Worm (Caenorhabditis elegans) whole organism, L1 larva: ENCODE data around the gene col-106.
A peak's percentile ranks its signal among the peaks of the same experiment; 100 is the strongest.

Source experiments
- C04F5.9 ChIP-seq: sonication (generic microtip); optimal IDR thresholded peaks from 2 replicates; lab custom pipeline; 2016; ENCODE audit warnings: missing genetic modification characterization, missing compliant biosample characterization
- C34B4.2 ChIP-seq: sonication (generic microtip); optimal IDR thresholded peaks from 2 replicates; lab custom pipeline; 2017; ENCODE audit warnings: mild to moderate bottlenecking, missing genetic modification characterization, missing compliant biosample characterization
- F16B12.6 ChIP-seq: fragments of 150-350 bp; optimal IDR thresholded peaks from 2 replicates; lab custom pipeline; 2014; ENCODE audit warnings: missing biosample characterization, missing genetic modification characterization
- Y116A8C.19 ChIP-seq: sonication (generic microtip); optimal IDR thresholded peaks from 2 replicates; lab custom pipeline; 2016; ENCODE audit warnings: missing compliant biosample characterization, missing genetic modification characterization, borderline replicate concordance
- aha-1 ChIP-seq: fragments of 150-350 bp; optimal IDR thresholded peaks from 2 replicates; lab custom pipeline; 2014; ENCODE audit warnings: missing biosample characterization, missing genetic modification characterization
- alr-1 ChIP-seq: fragments of 200-800 bp; sonication (Bioruptor generic); optimal IDR thresholded peaks from 2 replicates; lab custom pipeline; 2018; ENCODE audit warnings: borderline replicate concordance, mild to moderate bottlenecking, missing genetic modification characterization, missing compliant biosample characterization
- ama-1 ChIP-seq: fragments of 150-350 bp; optimal IDR thresholded peaks from 2 replicates; lab custom pipeline; 2014
- blmp-1 ChIP-seq: fragments of 150-350 bp; optimal IDR thresholded peaks from 2 replicates; lab custom pipeline; 2014; ENCODE audit warnings: missing biosample characterization, missing genetic modification characterization
- ceh-82 ChIP-seq, 3 experiments: fragments of 150-350 bp in 1 of 3; sonication (generic microtip) in 2 of 3; optimal IDR thresholded peaks; 2 replicates each; lab custom pipeline; 2014 to 2017; ENCODE audit warnings: missing biosample characterization in 3 of 3, missing genetic modification characterization in 3 of 3
- ceh-88 ChIP-seq: fragments of 200-800 bp; sonication (Bioruptor generic); IDR thresholded peaks from 2 replicates; pipeline ENCODE4 v1.3.6; 2022; ENCODE audit warnings: missing genetic modification characterization, missing compliant biosample characterization
- ces-1 ChIP-seq: fragments of 150-350 bp; optimal IDR thresholded peaks from 2 replicates; lab custom pipeline; 2014; ENCODE audit warnings: missing biosample characterization, missing genetic modification reagents, missing genetic modification characterization
- efl-3 ChIP-seq: fragments of 200-800 bp; sonication (Bioruptor generic); optimal IDR thresholded peaks from 2 replicates; lab custom pipeline; 2018; ENCODE audit warnings: mild to moderate bottlenecking, missing genetic modification characterization, missing compliant biosample characterization
- egl-27 ChIP-seq, 2 experiments: fragments of 150-350 bp in 1 of 2; sonication (generic microtip); optimal IDR thresholded peaks; 3 replicates each; lab custom pipeline; 2017 to 2018; ENCODE audit warnings: missing biosample characterization in 2 of 2, missing genetic modification characterization in 2 of 2, missing genetic modification reagents in 2 of 2
- elt-2 ChIP-seq: sonication (generic microtip); optimal IDR thresholded peaks from 2 replicates; lab custom pipeline; 2016; ENCODE audit warnings: missing genetic modification characterization, mild to moderate bottlenecking, inconsistent platforms, missing compliant biosample characterization, missing genetic modification reagents
- ets-5 ChIP-seq: fragments of 200-800 bp; sonication (Bioruptor generic); IDR thresholded peaks from 2 replicates; pipeline ENCODE4 v1.3.6; 2022; ENCODE audit warnings: missing genetic modification characterization, missing compliant biosample characterization
- fkh-10 ChIP-seq: sonication (generic microtip); optimal IDR thresholded peaks from 2 replicates; lab custom pipeline; 2017; ENCODE audit warnings: missing biosample characterization, missing genetic modification reagents, missing genetic modification characterization
- fkh-4 ChIP-seq: sonication (generic microtip); optimal IDR thresholded peaks from 2 replicates; lab custom pipeline; 2016; ENCODE audit warnings: missing compliant biosample characterization, missing genetic modification characterization, borderline replicate concordance
- fos-1 ChIP-seq: fragments of 150-350 bp; optimal IDR thresholded peaks from 2 replicates; lab custom pipeline; 2014; ENCODE audit warnings: missing biosample characterization, missing genetic modification characterization
- grh-1 ChIP-seq: fragments of 200-800 bp; sonication (Bioruptor generic); IDR thresholded peaks from 2 replicates; pipeline ENCODE4 v1.3.6; 2022; ENCODE audit warnings: missing genetic modification reagents, missing genetic modification characterization, missing compliant biosample characterization
- hlh-17 ChIP-seq: fragments of 200-800 bp; sonication (Bioruptor generic); optimal IDR thresholded peaks from 2 replicates; lab custom pipeline; 2018; ENCODE audit warnings: missing genetic modification characterization, mild to moderate bottlenecking, missing compliant biosample characterization, moderate library complexity, borderline replicate concordance
- irx-1 ChIP-seq: sonication (generic microtip); optimal IDR thresholded peaks from 2 replicates; lab custom pipeline; 2016; ENCODE audit warnings: missing genetic modification characterization, missing compliant biosample characterization
- isw-1 ChIP-seq: fragments of 200-800 bp; sonication (Bioruptor generic); IDR thresholded peaks from 2 replicates; pipeline ENCODE4 v1.3.6; 2022; ENCODE audit warnings: missing genetic modification characterization, missing compliant biosample characterization
- lin-13 ChIP-seq: fragments of 150-350 bp; optimal IDR thresholded peaks from 2 replicates; lab custom pipeline; 2014; ENCODE audit warnings: missing biosample characterization, missing genetic modification reagents, missing genetic modification characterization
- lin-14 ChIP-seq: fragments of 200-800 bp; sonication (Bioruptor generic); optimal IDR thresholded peaks from 2 replicates; lab custom pipeline; 2018; ENCODE audit warnings: mild to moderate bottlenecking, missing genetic modification characterization, moderate library complexity, missing compliant biosample characterization
- lin-39 ChIP-seq: fragments of 150-350 bp; optimal IDR thresholded peaks from 2 replicates; lab custom pipeline; 2014; ENCODE audit warnings: missing biosample characterization, missing genetic modification reagents, missing genetic modification characterization
- lsy-2 ChIP-seq, 2 experiments: fragments of 150-350 bp; optimal IDR thresholded peaks; 2 replicates each; lab custom pipeline; 2014; ENCODE audit warnings: missing biosample characterization in 2 of 2, missing genetic modification characterization in 2 of 2
- mab-9 ChIP-seq: fragments of 200-800 bp; sonication (Bioruptor generic); IDR thresholded peaks from 2 replicates; pipeline ENCODE4 v1.3.6; 2022; ENCODE audit warnings: missing genetic modification reagents, missing genetic modification characterization, missing compliant biosample characterization
- mdl-1 ChIP-seq, 2 experiments: fragments of 150-350 bp; optimal IDR thresholded peaks; 2 replicates each; lab custom pipeline; 2014 to 2017; ENCODE audit warnings: missing biosample characterization in 2 of 2, missing genetic modification characterization in 2 of 2, inconsistent platforms in 1 of 2
- nhr-19 ChIP-seq: fragments of 200-800 bp; sonication (Bioruptor generic); conservative IDR thresholded peaks from 2 replicates; pipeline ENCODE4 v1.3.6; 2022; ENCODE audit warnings: missing genetic modification characterization, missing compliant biosample characterization
- nhr-237 ChIP-seq: fragments of 150-350 bp; optimal IDR thresholded peaks from 2 replicates; lab custom pipeline; 2014; ENCODE audit warnings: missing biosample characterization, missing genetic modification characterization
- nhr-28 ChIP-seq: fragments of 150-350 bp; optimal IDR thresholded peaks from 2 replicates; lab custom pipeline; 2014; ENCODE audit warnings: missing biosample characterization, missing genetic modification characterization
- nhr-71 ChIP-seq: sonication (generic microtip); optimal IDR thresholded peaks from 2 replicates; lab custom pipeline; 2016; ENCODE audit warnings: mild to moderate bottlenecking, missing genetic modification characterization, moderate library complexity, missing compliant biosample characterization
- nhr-77 ChIP-seq: fragments of 150-350 bp; optimal IDR thresholded peaks from 2 replicates; lab custom pipeline; 2014; ENCODE audit warnings: missing biosample characterization, missing genetic modification characterization
- nhr-84 ChIP-seq: sonication (generic microtip); optimal IDR thresholded peaks from 2 replicates; lab custom pipeline; 2017; ENCODE audit warnings: missing biosample characterization, missing genetic modification characterization
- nhr-90 ChIP-seq: sonication (generic microtip); optimal IDR thresholded peaks from 2 replicates; lab custom pipeline; 2016; ENCODE audit warnings: mild to moderate bottlenecking, missing genetic modification characterization, missing compliant biosample characterization; ENCODE audit not compliant: poor library complexity
- pag-3 ChIP-seq: sonication (generic microtip); optimal IDR thresholded peaks from 2 replicates; lab custom pipeline; 2017; ENCODE audit warnings: missing genetic modification characterization, mild to moderate bottlenecking, missing compliant biosample characterization, antibody characterized with exemption, borderline replicate concordance; ENCODE audit not compliant: insufficient read depth
- pax-3 ChIP-seq: fragments of 200-800 bp; sonication (Bioruptor generic); optimal IDR thresholded peaks from 2 replicates; lab custom pipeline; 2018; ENCODE audit warnings: mild to moderate bottlenecking, missing genetic modification characterization, moderate library complexity, missing compliant biosample characterization
- rnt-1 ChIP-seq: sonication (generic microtip); optimal IDR thresholded peaks from 2 replicates; lab custom pipeline; 2016; ENCODE audit warnings: mild to moderate bottlenecking, missing genetic modification characterization, moderate library complexity, missing compliant biosample characterization
- snpc-4 ChIP-seq: fragments of 150-350 bp; optimal IDR thresholded peaks from 2 replicates; lab custom pipeline; 2014; ENCODE audit warnings: missing biosample characterization, missing genetic modification characterization
- snu-23 ChIP-seq: sonication (generic microtip); optimal IDR thresholded peaks from 2 replicates; lab custom pipeline; 2016; ENCODE audit warnings: missing genetic modification characterization, missing compliant biosample characterization
- sptf-1 ChIP-seq: fragments of 150-350 bp; optimal IDR thresholded peaks from 2 replicates; lab custom pipeline; 2014; ENCODE audit warnings: missing biosample characterization, missing genetic modification characterization
- tbx-2 ChIP-seq: sonication (generic microtip); optimal IDR thresholded peaks from 2 replicates; lab custom pipeline; 2016; ENCODE audit warnings: missing genetic modification characterization, missing compliant biosample characterization
- unc-130 ChIP-seq: fragments of 150-350 bp; optimal IDR thresholded peaks from 2 replicates; lab custom pipeline; 2017; ENCODE audit warnings: missing biosample characterization, missing genetic modification characterization, inconsistent platforms
- unc-62 ChIP-seq: fragments of 150-350 bp; optimal IDR thresholded peaks from 2 replicates; lab custom pipeline; 2014; ENCODE audit warnings: missing biosample characterization, missing genetic modification reagents, missing genetic modification characterization
- vab-15 ChIP-seq: sonication (generic microtip); optimal IDR thresholded peaks from 2 replicates; lab custom pipeline; 2017; ENCODE audit warnings: missing genotype, mild to moderate bottlenecking, missing genetic modification characterization, missing compliant biosample characterization
- xbp-1 ChIP-seq: sonication (generic microtip); optimal IDR thresholded peaks from 2 replicates; lab custom pipeline; 2016; ENCODE audit warnings: missing genetic modification characterization, missing compliant biosample characterization
- zag-1 ChIP-seq: fragments of 150-350 bp; optimal IDR thresholded peaks from 2 replicates; lab custom pipeline; 2014; ENCODE audit warnings: missing biosample characterization, missing genetic modification characterization
- zip-4 ChIP-seq: fragments of 200-800 bp; sonication (Bioruptor generic); optimal IDR thresholded peaks from 2 replicates; lab custom pipeline; 2018; ENCODE audit warnings: mild to moderate bottlenecking, missing genetic modification characterization, moderate library complexity, missing compliant biosample characterization
- ztf-4 ChIP-seq: fragments of 150-350 bp; optimal IDR thresholded peaks from 2 replicates; lab custom pipeline; 2014; ENCODE audit warnings: missing biosample characterization, missing genetic modification characterization

The col-106 gene

ce11 chrIV:1455006-1455405 is 5.6 kb downstream of the col-106 start (continued):
- TF ChIP-seq mab-9 (GFP tag; lab: Robert Waterston, UW) (no peak), lin-14 (GFP tag; lab: Kevin White, UChicago) (no peak), lin-39 (tag; lab: Kevin White, UChicago) (no peak), lin-13 (GFP tag; lab: Kevin White, UChicago) (no peak), ets-5 (GFP tag; lab: Robert Waterston, UW) (no peak), ama-1 (no peak), alr-1 (tag; lab: Kevin White, UChicago) (no peak), fkh-4 (no peak), nhr-90 (no peak), C04F5.9 (tag; lab: Kevin White, UChicago) (no peak), fos-1 (tag; lab: Kevin White, UChicago) (no peak), irx-1 (tag; lab: Kevin White, UChicago) (no peak), nhr-19 (GFP tag; lab: Robert Waterston, UW) (peak; percentile 23), Y116A8C.19 (no peak), vab-15 (no peak), C34B4.2 (tag; lab: Kevin White, UChicago) (no peak), mdl-1 (tag; optimal IDR thresholded peaks at IDR 0.05; lab: Kevin White, UChicago) (peak in 1 of 2 experiments; percentile 39), grh-1 (GFP tag; lab: Robert Waterston, UW) (no peak), sptf-1 (tag; lab: Kevin White, UChicago) (no peak), ztf-4 (tag; lab: Kevin White, UChicago) (no peak), nhr-237 (tag; lab: Kevin White, UChicago) (no peak), nhr-84 (tag; lab: Kevin White, UChicago) (no peak)

- TF ChIP-seq ceh-82 (tag; optimal IDR thresholded peaks at IDR 0.05; lab: Kevin White, UChicago) (no peak), fkh-10 (GFP tag; lab: Kevin White, UChicago) (no peak), nhr-84 (tag; lab: Kevin White, UChicago) (no peak), F16B12.6 (tag; lab: Kevin White, UChicago) (no peak), aha-1 (tag; lab: Kevin White, UChicago) (no peak), mab-9 (GFP tag; lab: Robert Waterston, UW) (no peak), ztf-4 (tag; lab: Kevin White, UChicago) (no peak), lin-13 (GFP tag; lab: Kevin White, UChicago) (no peak), C34B4.2 (tag; lab: Kevin White, UChicago) (no peak), egl-27 (tag; optimal IDR thresholded peaks at IDR 0.05; lab: Kevin White, UChicago) (no peak), efl-3 (GFP tag; lab: Kevin White, UChicago) (no peak), snpc-4 (no peak), ces-1 (GFP tag; lab: Kevin White, UChicago) (no peak), ets-5 (GFP tag; lab: Robert Waterston, UW) (no peak), vab-15 (no peak), alr-1 (tag; lab: Kevin White, UChicago) (no peak), unc-130 (peak; percentile 28), pax-3 (no peak), lin-39 (tag; lab: Kevin White, UChicago) (no peak), zip-4 (GFP tag; lab: Kevin White, UChicago) (no peak), ama-1 (no peak), tbx-2 (peak; percentile 40), rnt-1 (tag; lab: Kevin White, UChicago) (no peak), snu-23 (GFP tag; lab: Kevin White, UChicago) (peak; percentile 54), hlh-17 (GFP tag; lab: Kevin White, UChicago) (no peak), nhr-77 (no peak), elt-2 (peak; percentile 81), nhr-71 (tag; lab: Kevin White, UChicago) (peak; percentile 72), unc-62 (GFP tag; lab: Kevin White, UChicago) (no peak), Y116A8C.19 (no peak), zag-1 (tag; lab: Kevin White, UChicago) (no peak), blmp-1 (tag; lab: Kevin White, UChicago) (peak; percentile 47), nhr-90 (peak; percentile 74), nhr-19 (GFP tag; lab: Robert Waterston, UW) (peak; percentile 61), pag-3 (no peak), nhr-28 (tag; lab: Kevin White, UChicago) (no peak), ceh-88 (GFP tag; lab: Robert Waterston, UW) (no peak), lsy-2 (tag; optimal IDR thresholded peaks at IDR 0.05; lab: Kevin White, UChicago) (peak in 1 of 2 experiments; percentile 26), isw-1 (GFP tag; lab: Robert Waterston, UW) (no peak), xbp-1 (tag; lab: Kevin White, UChicago) (no peak), fos-1 (tag; lab: Kevin White, UChicago) (no peak)
These were observed 6.4 kb downstream of the col-106 start for ce11 chrIV:1454194-1454593.
